Worm (Caenorhabditis elegans): ENCODE results near the gene ptp-4A2.

The ptp-4A2 gene

ce11 chrX:3969980-3970403 lies 26.9 kb upstream of the ptp-4A2 start (continued):
- TF ChIP-seq hlh-17 (GFP tag; optimal IDR thresholded peaks at IDR 0.05; ENCODE audit: borderline replicate concordance) (no peak), tbx-2 (tag; optimal IDR thresholded peaks at IDR 0.05) (peak; percentile 71), nhr-28 (tag; optimal IDR thresholded peaks at IDR 0.05) (no peak), Y116A8C.19 (tag; optimal IDR thresholded peaks at IDR 0.05; ENCODE audit: borderline replicate concordance) (no peak), ceh-63 (GFP tag; optimal IDR thresholded peaks at IDR 0.05) (no peak), zip-4 (GFP tag; optimal IDR thresholded peaks at IDR 0.05) (peak; percentile 45), sox-4 (tag; optimal IDR thresholded peaks at IDR 0.05) (no peak)

ce11 chrX:3969353-3969752 lies 26.2 kb upstream of the ptp-4A2 start:
- TF ChIP-seq lin-14 (GFP tag; optimal IDR thresholded peaks at IDR 0.05), result no peak
- TF ChIP-seq tbx-2 (tag; optimal IDR thresholded peaks at IDR 0.05), result no peak
- no peak for TF ChIP-seq nhr-84 (tag; optimal IDR thresholded peaks at IDR 0.05)
- TF ChIP-seq lin-39 (tag; optimal IDR thresholded peaks at IDR 0.05), result no peak
- TF ChIP-seq pax-3 (tag; optimal IDR thresholded peaks at IDR 0.05), result no peak
- no peak for TF ChIP-seq fkh-8 (tag; optimal IDR thresholded peaks at IDR 0.05)
- peak in 1 of 2 experiments; percentile 6 for TF ChIP-seq mdl-1 (tag; optimal IDR thresholded peaks at IDR 0.05)
- TF ChIP-seq xbp-1 (tag; optimal IDR thresholded peaks at IDR 0.05), result peak; percentile 12
- TF ChIP-seq ceh-88 (GFP tag; IDR thresholded peaks at IDR 0.05), result no peak
- TF ChIP-seq elt-3 (tag; optimal IDR thresholded peaks at IDR 0.05), result no peak
- TF ChIP-seq sptf-1 (tag; optimal IDR thresholded peaks at IDR 0.05), result no peak
- no peak for TF ChIP-seq grh-1 (GFP tag; IDR thresholded peaks at IDR 0.05)
- TF ChIP-seq ets-5 (GFP tag; IDR thresholded peaks at IDR 0.05), result no peak
- peak; percentile 15 for TF ChIP-seq C16A3.4 (tag; optimal IDR thresholded peaks at IDR 0.05)
- TF ChIP-seq zag-1 (tag; optimal IDR thresholded peaks at IDR 0.05), result no peak
- TF ChIP-seq aha-1 (tag; optimal IDR thresholded peaks at IDR 0.05), result no peak
- TF ChIP-seq unc-30 (tag; optimal IDR thresholded peaks at IDR 0.05), result no peak
- peak; percentile 58 for TF ChIP-seq jun-1 (tag; optimal IDR thresholded peaks at IDR 0.05)
- TF ChIP-seq lin-13 (GFP tag; optimal IDR thresholded peaks at IDR 0.05), result no peak
- TF ChIP-seq lin-35 (GFP tag; optimal IDR thresholded peaks at IDR 0.05), result peak in 1 of 2 experiments; percentile 51
- TF ChIP-seq nhr-77 (tag; optimal IDR thresholded peaks at IDR 0.05), result no peak
- no peak for TF ChIP-seq ceh-8 (GFP tag; optimal IDR thresholded peaks at IDR 0.05)
- peak; percentile 32 for TF ChIP-seq mep-1 (tag; optimal IDR thresholded peaks at IDR 0.05)
- no peak for TF ChIP-seq nhr-85 (tag)
- TF ChIP-seq pqm-1 (tag; optimal IDR thresholded peaks at IDR 0.05), result no peak
- TF ChIP-seq dpl-1 (GFP tag; optimal IDR thresholded peaks at IDR 0.05), result no peak
- no peak for TF ChIP-seq pag-3 (tag; optimal IDR thresholded peaks at IDR 0.05; ENCODE audit: borderline replicate concordance, insufficient read depth)
- no peak for TF ChIP-seq fkh-10 (GFP tag; optimal IDR thresholded peaks at IDR 0.05)
- no peak for TF ChIP-seq sup-37 (GFP tag; optimal IDR thresholded peaks at IDR 0.05)
- TF ChIP-seq ceh-63 (GFP tag; optimal IDR thresholded peaks at IDR 0.05), result no peak
- TF ChIP-seq irx-1 (tag; optimal IDR thresholded peaks at IDR 0.05), result no peak
- no peak for TF ChIP-seq fos-1 (tag; optimal IDR thresholded peaks at IDR 0.05)
- TF ChIP-seq dsc-1 (tag; optimal IDR thresholded peaks at IDR 0.05), result no peak
- no peak for TF ChIP-seq unc-130 (tag; optimal IDR thresholded peaks at IDR 0.05)
- TF ChIP-seq unc-62 (GFP tag; optimal IDR thresholded peaks at IDR 0.05), result no peak
- TF ChIP-seq hlh-4 (tag; optimal IDR thresholded peaks at IDR 0.05), result no peak
- no peak for TF ChIP-seq efl-3 (GFP tag; optimal IDR thresholded peaks at IDR 0.05)
- TF ChIP-seq ztf-11 (tag; optimal IDR thresholded peaks at IDR 0.05), result no peak
- TF ChIP-seq C34B4.2 (tag; optimal IDR thresholded peaks at IDR 0.05), result no peak
- TF ChIP-seq efl-1 (optimal IDR thresholded peaks at IDR 0.05), result no peak
- TF ChIP-seq efl-1 (GFP tag; optimal IDR thresholded peaks at IDR 0.05 in 1 of 2), result no peak
- peak; percentile 26 for TF ChIP-seq nhr-20 (tag; optimal IDR thresholded peaks at IDR 0.05)
- no peak for TF ChIP-seq lsy-2 (tag; optimal IDR thresholded peaks at IDR 0.05)
- no peak for TF ChIP-seq egl-27 (tag; optimal IDR thresholded peaks at IDR 0.05)
- no peak for TF ChIP-seq isw-1 (GFP tag; IDR thresholded peaks at IDR 0.05)
- TF ChIP-seq elt-2 (tag; optimal IDR thresholded peaks at IDR 0.05), result no peak
- no peak for TF ChIP-seq ceh-90 (tag; optimal IDR thresholded peaks at IDR 0.05)

Data from whole organism, L1 larva.